Fruit fly (Drosophila melanogaster): Measurements from ENCODE around the gene CG42634.

DNA sequence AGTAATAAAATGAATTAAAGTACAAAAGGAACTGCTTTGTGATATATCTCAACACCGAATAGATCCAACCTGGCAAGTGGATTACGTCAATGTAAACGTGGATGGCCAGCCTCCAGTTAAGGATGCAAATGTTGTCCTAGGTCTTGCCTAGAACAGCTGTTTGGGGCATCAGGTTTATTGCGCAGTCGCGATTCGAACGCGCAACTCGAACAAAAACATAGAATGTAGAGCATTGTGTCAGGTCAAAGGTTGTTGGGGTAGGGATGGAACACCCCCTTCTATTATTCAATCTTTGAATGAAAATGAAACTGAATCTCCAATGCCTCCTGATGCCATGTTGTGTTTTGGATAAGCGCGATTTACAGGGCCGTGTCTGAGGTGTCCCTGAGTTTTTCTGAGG, 1.9 kb downstream of the CG42634 start:
- no peak for TF ChIP-seq CG8478 (optimal IDR thresholded peaks at IDR 0.05)
- no peak for TF ChIP-seq CTCF (optimal IDR thresholded peaks at IDR 0.05)

Data from S2 (cell line).